Fruit fly (Drosophila melanogaster) whole organism, embryonic: ENCODE data around the gene CG7377.

Experiments
- Ada2b ChIP-seq: fragments of 200-800 bp; sonication (Bioruptor generic); IDR thresholded peaks from 2 replicates; pipeline ENCODE4 v1.3.6; 2022; ENCODE audit warnings: missing biosample characterization, missing genetic modification characterization
- Bgb ChIP-seq: fragments of 200-800 bp; sonication (Bioruptor generic); IDR thresholded peaks from 2 replicates; pipeline ENCODE4 v1.3.6; 2022; ENCODE audit warnings: missing biosample characterization, missing genetic modification characterization; ENCODE audit not compliant: partially characterized antibody
- CG10274 ChIP-seq: fragments of 200-800 bp; sonication (Bioruptor generic); optimal IDR thresholded peaks from 3 replicates; lab custom pipeline; 2017; ENCODE audit warnings: missing biosample characterization, mild to moderate bottlenecking, missing genetic modification characterization
- CG12659 ChIP-seq: fragments of 200-800 bp; sonication (Bioruptor generic); optimal IDR thresholded peaks from 3 replicates; lab custom pipeline; 2017; ENCODE audit warnings: mild to moderate bottlenecking, missing biosample characterization, missing genetic modification reagents, missing genetic modification characterization
- CG16815 ChIP-seq: fragments of 200-800 bp; sonication (Bioruptor generic); optimal IDR thresholded peaks from 3 replicates; lab custom pipeline; 2017; ENCODE audit warnings: missing biosample characterization, mild to moderate bottlenecking, missing genetic modification characterization
- CG2129 ChIP-seq: fragments of 200-800 bp; sonication (Bioruptor generic); IDR thresholded peaks from 2 replicates; pipeline ENCODE4 v1.3.6; 2022; ENCODE audit warnings: missing biosample characterization, missing genetic modification characterization; ENCODE audit not compliant: partially characterized antibody
- CG2202 ChIP-seq: fragments of 200-800 bp; sonication (Bioruptor generic); optimal IDR thresholded peaks from 2 replicates; lab custom pipeline; 2018; ENCODE audit warnings: missing biosample characterization, mild to moderate bottlenecking, missing genetic modification characterization
- CG2712 ChIP-seq: fragments of 200-800 bp; optimal IDR thresholded peaks from 3 replicates; lab custom pipeline; 2019; ENCODE audit warnings: missing biosample characterization, mild to moderate bottlenecking, missing genetic modification characterization, moderate library complexity
- CG2875 ChIP-seq: fragments of 200-800 bp; sonication (Bioruptor generic); optimal IDR thresholded peaks from 2 replicates; lab custom pipeline; 2017; ENCODE audit warnings: missing biosample characterization, mild to moderate bottlenecking, missing genetic modification characterization, missing genetic modification reagents
- CG31441 ChIP-seq: fragments of 200-800 bp; sonication (Bioruptor generic); IDR thresholded peaks from 2 replicates; pipeline ENCODE4 v1.3.6; 2022; ENCODE audit warnings: missing biosample characterization, missing genetic modification characterization
- CG34376 ChIP-seq: fragments of 200-800 bp; sonication (Bioruptor generic); optimal IDR thresholded peaks from 2 replicates; lab custom pipeline; 2018; ENCODE audit warnings: missing biosample characterization, mild to moderate bottlenecking, missing genetic modification characterization
- CG3847 ChIP-seq: fragments of 200-800 bp; sonication (Bioruptor generic); IDR thresholded peaks from 2 replicates; pipeline ENCODE4 v1.3.6; 2022; ENCODE audit warnings: missing biosample characterization, missing genetic modification characterization
- CG3995 ChIP-seq: fragments of 200-800 bp; sonication (Bioruptor generic); optimal IDR thresholded peaks from 3 replicates; lab custom pipeline; 2016; ENCODE audit warnings: missing biosample characterization, missing genetic modification characterization
- CG43689 ChIP-seq: fragments of 200-800 bp; sonication (Bioruptor generic); IDR thresholded peaks from 2 replicates; pipeline ENCODE4 v1.3.6; 2022; ENCODE audit warnings: missing biosample characterization, missing genetic modification characterization
- CG4424 ChIP-seq: fragments of 200-800 bp; sonication (Bioruptor generic); optimal IDR thresholded peaks from 3 replicates; lab custom pipeline; 2016; ENCODE audit warnings: missing biosample characterization, missing genetic modification characterization
- CG6683 ChIP-seq: fragments of 200-800 bp; sonication (Bioruptor generic); optimal IDR thresholded peaks from 2 replicates; lab custom pipeline; 2017; ENCODE audit warnings: missing biosample characterization, mild to moderate bottlenecking, missing genetic modification characterization, missing genetic modification reagents
- CG9797 ChIP-seq: fragments of 200-800 bp; sonication (Bioruptor generic); optimal IDR thresholded peaks from 3 replicates; lab custom pipeline; 2018; ENCODE audit warnings: missing biosample characterization, mild to moderate bottlenecking, missing genetic modification characterization
- D19A ChIP-seq: fragments of 200-800 bp; optimal IDR thresholded peaks from 3 replicates; lab custom pipeline; 2019; ENCODE audit warnings: missing biosample characterization, mild to moderate bottlenecking, missing genetic modification characterization, moderate library complexity
- Dip2 ChIP-seq: fragments of 200-800 bp; sonication (Bioruptor generic); IDR thresholded peaks from 2 replicates; pipeline ENCODE4 v1.3.6; 2022; ENCODE audit warnings: missing biosample characterization, missing genetic modification characterization
- E2f2 ChIP-seq: fragments of 200-800 bp; sonication (Bioruptor generic); IDR thresholded peaks from 2 replicates; pipeline ENCODE4 v1.3.6; 2022; ENCODE audit warnings: missing biosample characterization, missing genetic modification characterization
- Ets97D ChIP-seq: fragments of 200-800 bp; sonication (Bioruptor generic); optimal IDR thresholded peaks from 3 replicates; lab custom pipeline; 2016; ENCODE audit warnings: missing biosample characterization, missing genetic modification characterization
- Gug ChIP-seq: fragments of 200-800 bp; sonication (Bioruptor generic); IDR thresholded peaks from 4 replicates; pipeline ENCODE4 v1.3.6; 2022; ENCODE audit warnings: missing biosample characterization, missing genetic modification characterization
- Lhr ChIP-seq: fragments of 200-800 bp; sonication (Bioruptor generic); optimal IDR thresholded peaks from 3 replicates; lab custom pipeline; 2017; ENCODE audit warnings: mild to moderate bottlenecking, missing biosample characterization, missing genetic modification reagents, missing genetic modification characterization
- Mrtf ChIP-seq: fragments of 200-800 bp; sonication (Bioruptor generic); IDR thresholded peaks from 3 replicates; pipeline ENCODE4 v1.3.6; 2022; ENCODE audit warnings: missing biosample characterization, missing genetic modification characterization
- Spps ChIP-seq: fragments of 200-800 bp; sonication (Bioruptor generic); optimal IDR thresholded peaks from 2 replicates; lab custom pipeline; 2018; ENCODE audit warnings: missing biosample characterization, mild to moderate bottlenecking, missing genetic modification characterization
- Xrp1 ChIP-seq: fragments of 200-800 bp; sonication (Bioruptor generic); IDR thresholded peaks from 2 replicates; pipeline ENCODE4 v1.3.6; 2022; ENCODE audit warnings: missing biosample characterization, missing genetic modification characterization
- amos ChIP-seq: fragments of 200-800 bp; sonication (Bioruptor generic); IDR thresholded peaks from 2 replicates; pipeline ENCODE4 v1.3.6; 2022; ENCODE audit warnings: missing biosample characterization, missing genetic modification characterization; ENCODE audit not compliant: partially characterized antibody
- ap ChIP-seq: fragments of 200-800 bp; sonication (Bioruptor generic); IDR thresholded peaks from 2 replicates; pipeline ENCODE4 v1.3.6; 2022; ENCODE audit warnings: missing biosample characterization, missing genetic modification characterization
- br ChIP-seq: fragments of >200 bp; optimal IDR thresholded peaks from 2 replicates; lab custom pipeline; 2017
- dimm ChIP-seq: fragments of 200-800 bp; sonication (Bioruptor generic); IDR thresholded peaks from 2 replicates; pipeline ENCODE4 v1.3.6; 2022; ENCODE audit warnings: missing biosample characterization, missing genetic modification characterization
- dysf ChIP-seq: fragments of 200-800 bp; sonication (Bioruptor generic); IDR thresholded peaks from 3 replicates; pipeline ENCODE4 v1.3.6; 2022; ENCODE audit warnings: missing biosample characterization, missing genetic modification characterization
- fru ChIP-seq: fragments of >200 bp; optimal IDR thresholded peaks from 2 replicates; lab custom pipeline; 2017
- ftz-f1 ChIP-seq: fragments of 200-800 bp; sonication (Bioruptor generic); optimal IDR thresholded peaks from 2 replicates; lab custom pipeline; 2016; ENCODE audit warnings: missing biosample characterization, missing genetic modification characterization
- fu2 ChIP-seq: fragments of 200-800 bp; sonication (Bioruptor generic); optimal IDR thresholded peaks from 2 replicates; lab custom pipeline; 2016; ENCODE audit warnings: missing biosample characterization, missing genetic modification characterization
- gsb-n ChIP-seq: fragments of 200-800 bp; sonication (Bioruptor generic); optimal IDR thresholded peaks from 3 replicates; lab custom pipeline; 2018; ENCODE audit warnings: missing biosample characterization, mild to moderate bottlenecking, missing genetic modification characterization
- hkb ChIP-seq, 2 experiments: fragments of 200-800 bp in 1 of 2; fragments of >200 bp in 1 of 2; sonication (Bioruptor generic) in 1 of 2; IDR thresholded peaks in 1 of 2; optimal IDR thresholded peaks in 1 of 2; 2 replicates each; pipeline versions ENCODE4 v1.3.6 to Lab custom; 2017 to 2022; ENCODE audit warnings: missing biosample characterization in 1 of 2, missing genetic modification characterization in 1 of 2
- kah ChIP-seq: fragments of 200-800 bp; sonication (Bioruptor generic); optimal IDR thresholded peaks from 2 replicates; lab custom pipeline; 2018; ENCODE audit warnings: missing biosample characterization, mild to moderate bottlenecking, missing genetic modification characterization
- kni ChIP-seq: fragments of 200-800 bp; sonication (Bioruptor generic); optimal IDR thresholded peaks from 3 replicates; lab custom pipeline; 2017; ENCODE audit warnings: mild to moderate bottlenecking, missing biosample characterization, missing genetic modification reagents, missing genetic modification characterization
- nom ChIP-seq: fragments of 200-800 bp; sonication (Bioruptor generic); optimal IDR thresholded peaks from 2 replicates; lab custom pipeline; 2017; ENCODE audit warnings: missing biosample characterization, missing genetic modification characterization, mild to moderate bottlenecking, moderate library complexity, missing genetic modification reagents
- pita ChIP-seq: fragments of 200-800 bp; sonication (Bioruptor generic); optimal IDR thresholded peaks from 2 replicates; lab custom pipeline; 2017; ENCODE audit warnings: missing biosample characterization, mild to moderate bottlenecking, missing genetic modification characterization
- prd ChIP-seq, 3 experiments: fragments of >200 bp in 2 of 3; fragments of 200-800 bp in 1 of 3; sonication (Bioruptor generic) in 1 of 3; optimal IDR thresholded peaks in 2 of 3; IDR thresholded peaks in 1 of 3; 2 replicates in 2 of 3; 3 replicates in 1 of 3; pipeline versions ENCODE4 v1.3.6 to Lab custom; 2017 to 2022; ENCODE audit warnings: missing biosample characterization in 1 of 3, missing genetic modification characterization in 1 of 3
- ranshi ChIP-seq: fragments of 200-800 bp; sonication (Bioruptor generic); IDR thresholded peaks from 2 replicates; pipeline ENCODE4 v1.3.6; 2022; ENCODE audit warnings: missing biosample characterization, missing genetic modification characterization
- run ChIP-seq: fragments of 200-800 bp; sonication (Bioruptor generic); optimal IDR thresholded peaks from 3 replicates; lab custom pipeline; 2018; ENCODE audit warnings: missing biosample characterization, mild to moderate bottlenecking, missing genetic modification characterization
- sna ChIP-seq: fragments of 200-800 bp; sonication (Bioruptor generic); IDR thresholded peaks from 2 replicates; pipeline ENCODE4 v1.3.6; 2022; ENCODE audit warnings: missing biosample characterization, missing genetic modification characterization; ENCODE audit not compliant: partially characterized antibody
- sqz ChIP-seq: fragments of 200-800 bp; sonication (Bioruptor generic); optimal IDR thresholded peaks from 3 replicates; lab custom pipeline; 2018; ENCODE audit warnings: missing biosample characterization, mild to moderate bottlenecking, missing genetic modification characterization
- tll ChIP-seq, 2 experiments: fragments of 200-800 bp in 1 of 2; fragments of >200 bp in 1 of 2; sonication (Bioruptor generic) in 1 of 2; optimal IDR thresholded peaks; 2 replicates each; lab custom pipeline; 2017 to 2019; ENCODE audit warnings: missing biosample characterization in 2 of 2, missing genetic modification characterization in 2 of 2, mild to moderate bottlenecking in 1 of 2, moderate library complexity in 1 of 2
- toy ChIP-seq: fragments of 200-800 bp; sonication (Bioruptor generic); IDR thresholded peaks from 2 replicates; pipeline ENCODE4 v1.3.6; 2022; ENCODE audit warnings: missing biosample characterization, missing genetic modification characterization
- tup ChIP-seq: fragments of 200-800 bp; sonication (Bioruptor generic); optimal IDR thresholded peaks from 2 replicates; lab custom pipeline; 2016; ENCODE audit warnings: missing biosample characterization, mild to moderate bottlenecking, missing genetic modification characterization, moderate library complexity
- tx ChIP-seq: fragments of 200-800 bp; sonication (Bioruptor generic); optimal IDR thresholded peaks from 2 replicates; lab custom pipeline; 2016; ENCODE audit warnings: missing biosample characterization, missing genetic modification characterization
- yki ChIP-seq: fragments of >200 bp; optimal IDR thresholded peaks from 3 replicates; lab custom pipeline; 2018

Gene CG7377

dm6 chr3L:11627819-11628483 is 38.5 kb downstream of the CG7377 start, which contains the start of gene Apt1 (continued):
- TF ChIP-seq Dip2 (GFP tag; lab: Robert Waterston, UW): no peak
- TF ChIP-seq Mrtf (GFP tag; lab: Robert Waterston, UW): no peak
- no peak for TF ChIP-seq CG6683 (GFP tag; lab: Kevin White, UChicago)
- peak; percentile 43 for TF ChIP-seq CG34376 (GFP tag; lab: Kevin White, UChicago)
- no peak for TF ChIP-seq ap (GFP tag; lab: Robert Waterston, UW)
- TF ChIP-seq CG2875 (GFP tag; lab: Kevin White, UChicago): no peak
- peak; percentile 77 for TF ChIP-seq E2f2
- no peak for TF ChIP-seq prd (optimal IDR thresholded peaks at IDR 0.05; lab: Kevin White, UChicago)
- TF ChIP-seq prd (GFP tag; IDR thresholded peaks at IDR 0.05; lab: Robert Waterston, UW): no peak
- no peak for TF ChIP-seq tup (GFP tag; lab: Kevin White, UChicago)
- TF ChIP-seq nom (GFP tag; lab: Kevin White, UChicago): peak; percentile 68
- no peak for TF ChIP-seq dysf (GFP tag; lab: Robert Waterston, UW)
- TF ChIP-seq Ada2b (GFP tag; lab: Robert Waterston, UW): no peak
- peak; percentile 83 for TF ChIP-seq CG2129 (GFP tag; lab: Robert Waterston, UW)
- TF ChIP-seq D19A (tag; lab: Kevin White, UChicago): no peak
- no peak for TF ChIP-seq tll (GFP tag; optimal IDR thresholded peaks at IDR 0.05; lab: Kevin White, UChicago)
- no peak for TF ChIP-seq CG16815 (GFP tag; lab: Kevin White, UChicago)
- TF ChIP-seq CG3847: no peak
- no peak for TF ChIP-seq toy
- no peak for TF ChIP-seq ranshi (GFP tag; lab: Robert Waterston, UW)
- TF ChIP-seq hkb (optimal IDR thresholded peaks at IDR 0.05; lab: Kevin White, UChicago): no peak
- no peak for TF ChIP-seq hkb (GFP tag; IDR thresholded peaks at IDR 0.05; lab: Robert Waterston, UW)
- no peak for TF ChIP-seq CG10274 (GFP tag; lab: Kevin White, UChicago)
- no peak for TF ChIP-seq kah (GFP tag; lab: Kevin White, UChicago)
- no peak for TF ChIP-seq sqz (GFP tag; lab: Kevin White, UChicago)
- peak; percentile 28 for TF ChIP-seq Ets97D (GFP tag; lab: Kevin White, UChicago)
- TF ChIP-seq dimm (GFP tag; lab: Robert Waterston, UW): no peak
- no peak for TF ChIP-seq fru (lab: Kevin White, UChicago)
- TF ChIP-seq CG2712 (tag; lab: Kevin White, UChicago): peak; percentile 41
- TF ChIP-seq pita (GFP tag; lab: Kevin White, UChicago): no peak
- no peak for TF ChIP-seq gsb-n (tag; lab: Kevin White, UChicago)
- no peak for TF ChIP-seq CG43689 (GFP tag; lab: Robert Waterston, UW)
- no peak for TF ChIP-seq Spps
- TF ChIP-seq CG3995: peak; percentile 4
- TF ChIP-seq Bgb (GFP tag; lab: Robert Waterston, UW): peak; percentile 98
- no peak for TF ChIP-seq tx
- peak; percentile 14 for TF ChIP-seq Lhr
- TF ChIP-seq amos (GFP tag; lab: Robert Waterston, UW): peak; percentile 98
- TF ChIP-seq CG31441 (GFP tag; lab: Robert Waterston, UW): no peak
- TF ChIP-seq kni (GFP tag; lab: Kevin White, UChicago): no peak
- TF ChIP-seq yki: no peak
- TF ChIP-seq CG9797 (GFP tag; lab: Kevin White, UChicago): peak; percentile 19
- no peak for TF ChIP-seq Xrp1
- TF ChIP-seq fu2 (GFP tag; lab: Kevin White, UChicago): no peak
- TF ChIP-seq ftz-f1 (GFP tag; lab: Kevin White, UChicago): peak; percentile 39
- TF ChIP-seq CG2202 (tag; lab: Kevin White, UChicago): no peak
- TF ChIP-seq sna (GFP tag; lab: Robert Waterston, UW): peak; percentile 94
- no peak for TF ChIP-seq CG4424 (GFP tag; lab: Kevin White, UChicago)
- TF ChIP-seq br (lab: Kevin White, UChicago): no peak
- peak; percentile 35; the same call in 1 of the 4 replicates for TF ChIP-seq Gug (GFP tag; lab: Robert Waterston, UW)
- TF ChIP-seq run (tag; lab: Kevin White, UChicago): no peak
- peak; percentile 39 for TF ChIP-seq CG12659 (GFP tag; lab: Kevin White, UChicago)
